Worm (Caenorhabditis elegans) whole organism, L4 larva: Measurements from ENCODE around the gene C49G7.7.

Experiments
- D1046.2 ChIP-seq: fragments of 200-800 bp; sonication (Bioruptor generic); IDR thresholded peaks from 2 replicates; pipeline ENCODE4 v1.3.6; 2022; ENCODE audit warnings: missing genetic modification characterization, missing compliant biosample characterization
- F10B5.3 ChIP-seq: sonication (generic microtip); optimal IDR thresholded peaks from 2 replicates; lab custom pipeline; 2016; ENCODE audit warnings: mild to moderate bottlenecking, missing genetic modification characterization, missing compliant biosample characterization
- F26F4.8 ChIP-seq: fragments of 200-800 bp; sonication (Bioruptor generic); conservative IDR thresholded peaks from 2 replicates; pipeline ENCODE4 v1.3.6; 2022; ENCODE audit warnings: missing genetic modification characterization, missing compliant biosample characterization
- F37D6.2 ChIP-seq: sonication (generic microtip); optimal IDR thresholded peaks from 2 replicates; lab custom pipeline; 2016; ENCODE audit warnings: mild to moderate bottlenecking, missing genetic modification characterization, missing compliant biosample characterization
- F44E2.7 ChIP-seq: fragments of 200-800 bp; sonication (Bioruptor generic); IDR thresholded peaks from 2 replicates; pipeline ENCODE4 v2.1.2; 2022; ENCODE audit warnings: missing genetic modification characterization, missing compliant biosample characterization
- T20F7.1 ChIP-seq: fragments of 200-800 bp; sonication (Bioruptor generic); optimal IDR thresholded peaks from 2 replicates; lab custom pipeline; 2018; ENCODE audit warnings: mild to moderate bottlenecking, missing genetic modification characterization, missing compliant biosample characterization
- Y5F2A.4 ChIP-seq: fragments of 200-800 bp; sonication (Bioruptor generic); optimal IDR thresholded peaks from 2 replicates; lab custom pipeline; 2018; ENCODE audit warnings: mild to moderate bottlenecking, missing genetic modification characterization, missing compliant biosample characterization
- aha-1 ChIP-seq: fragments of 150-350 bp; peaks from one replicate; lab custom pipeline; 2014; ENCODE audit warnings: missing biosample characterization, missing genetic modification characterization
- attf-4 ChIP-seq: sonication (generic microtip); optimal IDR thresholded peaks from 3 replicates; lab custom pipeline; 2017; ENCODE audit warnings: missing biosample characterization, missing genetic modification characterization
- ceh-32 ChIP-seq: sonication (generic microtip); optimal IDR thresholded peaks from 2 replicates; lab custom pipeline; 2016; ENCODE audit warnings: mild to moderate bottlenecking, missing genetic modification characterization, missing compliant biosample characterization; ENCODE audit not compliant: poor library complexity
- ceh-44 ChIP-seq: fragments of 200-800 bp; sonication (Bioruptor generic); IDR thresholded peaks from 2 replicates; pipeline ENCODE4 v1.3.6; 2022; ENCODE audit warnings: missing genetic modification reagents, missing genetic modification characterization, missing compliant biosample characterization
- daf-16 ChIP-seq, 3 experiments: sonication (generic microtip); optimal IDR thresholded peaks; 2 replicates each; lab custom pipeline; 2016 to 2017; ENCODE audit warnings: missing genetic modification characterization in 3 of 3, missing genetic modification reagents in 3 of 3, mild to moderate bottlenecking in 2 of 3, missing compliant biosample characterization in 2 of 3, missing biosample characterization in 1 of 3, moderate library complexity in 1 of 3
- daf-19 ChIP-seq: fragments of 200-800 bp; sonication (Bioruptor generic); conservative IDR thresholded peaks from 2 replicates; pipeline ENCODE4 v1.3.6; 2022; ENCODE audit warnings: missing genetic modification characterization, missing compliant biosample characterization
- dmd-9 ChIP-seq: fragments of 200-800 bp; sonication (Bioruptor generic); IDR thresholded peaks from 2 replicates; pipeline ENCODE4 v1.3.6; 2022; ENCODE audit warnings: missing genetic modification reagents, missing genetic modification characterization, missing compliant biosample characterization
- dve-1 ChIP-seq: sonication (generic microtip); optimal IDR thresholded peaks from 2 replicates; lab custom pipeline; 2017; ENCODE audit warnings: antibody characterized with exemption, mild to moderate bottlenecking, missing genetic modification characterization, missing compliant biosample characterization; ENCODE audit not compliant: insufficient read depth
- gei-8 ChIP-seq: fragments of 200-800 bp; sonication (Bioruptor generic); optimal IDR thresholded peaks from 2 replicates; lab custom pipeline; 2018; ENCODE audit warnings: mild to moderate bottlenecking, missing genetic modification characterization, missing compliant biosample characterization
- hlh-11 ChIP-seq: fragments of 200-800 bp; sonication (Bioruptor generic); optimal IDR thresholded peaks from 2 replicates; lab custom pipeline; 2018; ENCODE audit warnings: mild to moderate bottlenecking, missing genetic modification characterization, missing compliant biosample characterization
- hlh-30 ChIP-seq: sonication (generic microtip); optimal IDR thresholded peaks from 2 replicates; lab custom pipeline; 2017; ENCODE audit warnings: antibody characterized with exemption, mild to moderate bottlenecking, missing genetic modification characterization, missing compliant biosample characterization; ENCODE audit not compliant: insufficient read depth
- hmg-1.1 ChIP-seq: fragments of 200-800 bp; sonication (Bioruptor generic); IDR thresholded peaks from 2 replicates; pipeline ENCODE4 v1.3.6; 2022; ENCODE audit warnings: missing genetic modification reagents, missing genetic modification characterization, missing compliant biosample characterization
- lim-7 ChIP-seq: fragments of 200-800 bp; sonication (Bioruptor generic); IDR thresholded peaks from 2 replicates; pipeline ENCODE4 v1.3.6; 2022; ENCODE audit warnings: missing genetic modification characterization, missing compliant biosample characterization
- lin-13 ChIP-seq: fragments of 150-350 bp; optimal IDR thresholded peaks from 2 replicates; lab custom pipeline; 2014; ENCODE audit warnings: missing biosample characterization, missing genetic modification reagents, missing genetic modification characterization
- lin-15B ChIP-seq: fragments of 150-350 bp; sonication (generic microtip); optimal IDR thresholded peaks from 3 replicates; lab custom pipeline; 2014; ENCODE audit warnings: missing biosample characterization, missing genetic modification characterization
- lir-3 ChIP-seq: sonication (generic microtip); optimal IDR thresholded peaks from 2 replicates; lab custom pipeline; 2016; ENCODE audit warnings: mild to moderate bottlenecking, missing genetic modification characterization, missing compliant biosample characterization
- lsy-2 ChIP-seq, 2 experiments: fragments of 150-350 bp in 1 of 2; sonication (generic microtip) in 1 of 2; optimal IDR thresholded peaks; 2 replicates each; lab custom pipeline; 2014 to 2017; ENCODE audit warnings: missing biosample characterization in 2 of 2, missing genetic modification characterization in 2 of 2
- mes-2 ChIP-seq: sonication (generic microtip); optimal IDR thresholded peaks from 2 replicates; lab custom pipeline; 2016; ENCODE audit warnings: missing genotype, mild to moderate bottlenecking, missing genetic modification characterization, missing compliant biosample characterization; ENCODE audit not compliant: poor library complexity, severe bottlenecking
- mxl-2 ChIP-seq: fragments of 200-800 bp; sonication (Bioruptor generic); conservative IDR thresholded peaks from 2 replicates; pipeline ENCODE4 v1.3.6; 2022; ENCODE audit warnings: missing genetic modification reagents, missing genetic modification characterization, missing compliant biosample characterization
- mxl-3 ChIP-seq: fragments of 200-800 bp; sonication (Bioruptor generic); optimal IDR thresholded peaks from 2 replicates; lab custom pipeline; 2018; ENCODE audit warnings: mild to moderate bottlenecking, missing genetic modification characterization, missing compliant biosample characterization
- nhr-25 ChIP-seq: sonication (generic microtip); optimal IDR thresholded peaks from 2 replicates; lab custom pipeline; 2017; ENCODE audit warnings: missing genetic modification characterization, mild to moderate bottlenecking, missing compliant biosample characterization, antibody characterized with exemption, moderate library complexity, borderline replicate concordance; ENCODE audit not compliant: insufficient read depth
- nhr-28 ChIP-seq: fragments of 150-350 bp; optimal IDR thresholded peaks from 2 replicates; lab custom pipeline; 2014; ENCODE audit warnings: missing biosample characterization, missing genetic modification characterization
- nhr-41 ChIP-seq: fragments of 200-800 bp; sonication (Bioruptor generic); IDR thresholded peaks from 2 replicates; pipeline ENCODE4 v1.3.6; 2022; ENCODE audit warnings: missing genetic modification reagents, missing genetic modification characterization, missing compliant biosample characterization
- nhr-48 ChIP-seq: sonication (generic microtip); optimal IDR thresholded peaks from 2 replicates; lab custom pipeline; 2016; ENCODE audit warnings: mild to moderate bottlenecking, missing genetic modification characterization, missing compliant biosample characterization
- nhr-6 ChIP-seq: fragments of 150-350 bp; optimal IDR thresholded peaks from 2 replicates; lab custom pipeline; 2014; ENCODE audit warnings: missing biosample characterization, missing genetic modification characterization
- pha-4 ChIP-seq, 2 experiments: fragments of 150-350 bp in 1 of 2; fragments of 200-800 bp in 1 of 2; sonication (Bioruptor generic) in 1 of 2; IDR thresholded peaks in 1 of 2; optimal IDR thresholded peaks in 1 of 2; 2 replicates each; pipeline versions ENCODE4 v1.3.6 to Lab custom; 2014 to 2022; ENCODE audit warnings: missing genetic modification characterization in 2 of 2, missing genetic modification reagents in 2 of 2, missing biosample characterization in 1 of 2, missing compliant biosample characterization in 1 of 2
- pqm-1 ChIP-seq: sonication (generic microtip); optimal IDR thresholded peaks from 2 replicates; lab custom pipeline; 2017; ENCODE audit warnings: missing biosample characterization, missing genetic modification characterization
- saeg-2 ChIP-seq: fragments of 200-800 bp; sonication (Bioruptor generic); IDR thresholded peaks from 2 replicates; pipeline ENCODE4 v1.3.6; 2022; ENCODE audit warnings: missing genetic modification reagents, missing genetic modification characterization, missing compliant biosample characterization
- spr-1 ChIP-seq: sonication (generic microtip); optimal IDR thresholded peaks from 2 replicates; lab custom pipeline; 2016; ENCODE audit warnings: mild to moderate bottlenecking, missing genetic modification characterization, missing compliant biosample characterization
- tra-1 ChIP-seq: fragments of 200-800 bp; sonication (Bioruptor generic); IDR thresholded peaks from 2 replicates; pipeline ENCODE4 v1.3.6; 2022; ENCODE audit warnings: missing genetic modification reagents, missing genetic modification characterization, missing compliant biosample characterization
- unc-130 ChIP-seq: sonication (generic microtip); optimal IDR thresholded peaks from 2 replicates; lab custom pipeline; 2016; ENCODE audit warnings: missing genetic modification reagents, missing genetic modification characterization, missing compliant biosample characterization
- unc-62 ChIP-seq, 3 experiments: fragments of 150-350 bp in 1 of 3; sonication (generic microtip); optimal IDR thresholded peaks in 2 of 3; peaks in 1 of 3; 1 replicate in 1 of 3; 2 replicates in 2 of 3; lab custom pipeline; 2014 to 2017; ENCODE audit warnings: missing biosample characterization in 3 of 3, missing genetic modification characterization in 3 of 3, missing genetic modification reagents in 3 of 3, missing genotype in 1 of 3
- zfp-2 ChIP-seq: sonication (generic microtip); optimal IDR thresholded peaks from 2 replicates; lab custom pipeline; 2016; ENCODE audit warnings: mild to moderate bottlenecking, missing genetic modification characterization, missing compliant biosample characterization
- zip-11 ChIP-seq: fragments of 200-800 bp; sonication (Bioruptor generic); IDR thresholded peaks from 2 replicates; pipeline ENCODE4 v1.3.6; 2022; ENCODE audit warnings: missing genetic modification characterization, missing compliant biosample characterization
- zip-2 ChIP-seq: fragments of 150-350 bp; optimal IDR thresholded peaks from 2 replicates; lab custom pipeline; 2014; ENCODE audit warnings: missing biosample characterization, missing genetic modification characterization
- ztf-7 ChIP-seq: fragments of 150-350 bp; optimal IDR thresholded peaks from 2 replicates; lab custom pipeline; 2014; ENCODE audit warnings: missing biosample characterization, missing genetic modification characterization

Gene C49G7.7

DNA sequence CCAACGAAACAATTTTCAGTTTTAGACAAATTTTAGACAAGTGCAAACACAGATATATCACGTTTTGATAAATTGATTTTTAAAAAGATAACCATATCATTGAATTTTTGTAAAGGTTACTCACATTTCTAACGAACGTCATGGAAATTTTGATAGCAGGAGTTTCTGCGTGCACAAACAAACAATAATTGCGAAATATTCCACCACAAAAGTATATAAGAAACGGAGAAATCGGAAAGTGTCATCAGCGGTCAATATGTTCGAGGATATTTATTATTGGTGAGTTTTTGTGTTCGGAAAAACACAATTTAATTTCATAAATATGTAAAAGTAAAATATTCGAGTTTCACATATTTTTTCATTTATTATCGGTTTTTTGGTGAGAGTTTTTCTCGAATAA is at the start of gene C49G7.7:
Gene C49G7.7, plus strand, starts transcription at position 174 of the 400 bp plus-strand sequence.
- peak; percentile 58 for TF ChIP-seq zip-2 (tag; lab: Kevin White, UChicago)
- TF ChIP-seq daf-16 (GFP tag; optimal IDR thresholded peaks at IDR 0.05; lab: Kevin White, UChicago): no peak
- TF ChIP-seq daf-16 (tag; optimal IDR thresholded peaks at IDR 0.05; lab: Kevin White, UChicago): peak; percentile 27
- TF ChIP-seq aha-1: peak; percentile 32
- peak; percentile 29 for TF ChIP-seq pqm-1 (tag; lab: Kevin White, UChicago)
- no peak for TF ChIP-seq Y5F2A.4 (GFP tag; lab: Kevin White, UChicago)

DNA sequence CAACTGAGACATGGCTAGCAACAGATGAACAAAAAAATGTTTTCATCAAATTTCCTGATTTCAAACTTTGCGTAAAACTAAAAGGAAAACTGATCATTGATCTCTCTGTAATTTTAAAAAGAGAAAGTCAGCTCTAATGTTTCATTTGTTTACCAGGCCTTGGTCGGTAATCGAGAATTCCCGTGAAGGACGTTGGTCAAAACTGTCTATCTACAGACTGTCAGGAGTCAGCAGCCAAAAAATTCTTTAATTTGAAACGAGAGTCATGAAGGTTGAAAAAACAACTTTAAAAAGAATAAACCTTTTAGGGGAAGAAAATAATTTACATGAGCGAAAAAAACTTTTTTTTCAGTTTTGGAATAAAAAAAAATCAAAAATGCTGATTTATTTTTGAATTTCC is 49.2 kb upstream of the C49G7.7 start:
- peak; percentile 13 for TF ChIP-seq nhr-25 (tag; lab: Kevin White, UChicago)
- TF ChIP-seq lin-13: no peak
- TF ChIP-seq aha-1: peak; percentile 60
- TF ChIP-seq mxl-2: no peak
- no peak for TF ChIP-seq nhr-41
- no peak for TF ChIP-seq unc-130 (GFP tag; lab: Kevin White, UChicago)
- TF ChIP-seq spr-1: no peak
- TF ChIP-seq mes-2 (tag; lab: Kevin White, UChicago): no peak

DNA sequence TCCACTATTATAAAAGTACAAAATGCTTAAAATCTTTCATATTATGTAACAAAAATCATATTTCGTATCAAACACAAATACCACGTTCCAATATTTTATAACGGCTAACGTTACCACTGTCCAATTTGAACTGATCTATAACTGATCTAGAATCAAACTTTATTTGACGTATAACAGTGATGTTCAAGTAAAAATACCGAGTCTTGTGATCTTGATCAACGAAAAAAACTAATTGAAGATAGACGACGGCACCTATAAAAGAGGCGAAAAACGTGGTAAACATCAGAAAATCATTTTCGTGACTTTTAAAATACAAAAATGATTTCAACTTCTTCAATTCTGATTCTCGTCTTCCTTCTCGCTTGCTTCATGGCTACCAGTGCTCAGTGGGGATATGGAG is 46.7 kb upstream of the C49G7.7 start, which contains the start of gene nlp-28:
Gene nlp-28, plus strand, starts transcription at position 285 of the 400 bp plus-strand sequence.
- TF ChIP-seq ceh-44 (GFP tag; lab: Robert Waterston, UW) (no peak), nhr-41 (no peak), daf-19 (GFP tag; lab: Robert Waterston, UW) (no peak), ztf-7 (tag; lab: Kevin White, UChicago) (no peak), zfp-2 (tag; lab: Kevin White, UChicago) (no peak), mxl-3 (GFP tag; lab: Kevin White, UChicago) (no peak), tra-1 (GFP tag; lab: Robert Waterston, UW) (no peak), lim-7 (GFP tag; lab: Robert Waterston, UW) (no peak), F44E2.7 (GFP tag; lab: Robert Waterston, UW) (no peak), ceh-32 (tag; lab: Kevin White, UChicago) (no peak), lir-3 (tag; lab: Kevin White, UChicago) (no peak), nhr-6 (tag; lab: Kevin White, UChicago) (no peak), dve-1 (no peak), gei-8 (GFP tag; lab: Kevin White, UChicago) (no peak), D1046.2 (no peak)

DNA sequence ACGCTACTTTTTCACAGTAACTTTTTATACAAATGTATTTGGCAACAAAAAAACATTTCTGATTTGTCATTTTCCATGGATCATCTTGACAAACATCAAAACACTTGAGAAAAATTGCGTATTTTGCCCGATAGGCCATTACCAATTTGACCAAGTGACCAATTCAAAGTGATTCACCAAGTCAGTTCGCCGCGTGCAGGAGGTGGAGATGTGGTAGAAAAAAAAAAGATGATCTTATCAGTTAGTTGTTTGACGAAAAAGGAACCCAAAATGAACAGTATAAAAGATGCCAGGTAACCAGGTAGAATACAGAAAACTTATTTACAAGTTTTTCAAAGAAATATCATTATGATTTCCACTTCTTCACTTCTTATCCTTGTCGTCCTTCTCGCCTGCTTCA is 45.2 kb upstream of the C49G7.7 start, which contains the start of gene nlp-27:
Gene nlp-27, plus strand, starts transcription at position 309 of the 400 bp plus-strand sequence.
- no peak for TF ChIP-seq zip-11 (GFP tag; lab: Robert Waterston, UW)
- no peak for TF ChIP-seq F37D6.2 (tag; lab: Kevin White, UChicago)
- TF ChIP-seq nhr-41: no peak
- no peak for TF ChIP-seq nhr-48 (tag; lab: Kevin White, UChicago)
- TF ChIP-seq hlh-30 (tag; lab: Kevin White, UChicago): peak; percentile 32
- no peak for TF ChIP-seq lsy-2 (tag; optimal IDR thresholded peaks at IDR 0.05; lab: Kevin White, UChicago)
- TF ChIP-seq nhr-28 (tag; lab: Kevin White, UChicago): peak; percentile 9
- no peak for TF ChIP-seq pha-4 (GFP tag; IDR thresholded peaks at IDR 0.05; lab: Robert Waterston, UW)
- TF ChIP-seq pha-4 (tag; optimal IDR thresholded peaks at IDR 0.05; lab: Kevin White, UChicago): no peak
- TF ChIP-seq unc-62 (GFP tag; optimal IDR thresholded peaks at IDR 0.05 in 1 of 2; lab: Kevin White, UChicago): peak in 1 of 2 experiments; percentile 63
- no peak for TF ChIP-seq unc-62 (tag; optimal IDR thresholded peaks at IDR 0.05; lab: Kevin White, UChicago)
- TF ChIP-seq ceh-32 (tag; lab: Kevin White, UChicago): no peak
- no peak for TF ChIP-seq F26F4.8
- no peak for TF ChIP-seq lin-15B (tag; lab: Kevin White, UChicago)
- no peak for TF ChIP-seq daf-16 (GFP tag; optimal IDR thresholded peaks at IDR 0.05; lab: Kevin White, UChicago)
- no peak for TF ChIP-seq daf-16 (tag; optimal IDR thresholded peaks at IDR 0.05; lab: Kevin White, UChicago)
- no peak for TF ChIP-seq F10B5.3 (tag; lab: Kevin White, UChicago)
- TF ChIP-seq T20F7.1 (GFP tag; lab: Kevin White, UChicago): no peak
- TF ChIP-seq mes-2 (tag; lab: Kevin White, UChicago): no peak
- no peak for TF ChIP-seq dmd-9 (GFP tag; lab: Robert Waterston, UW)
- TF ChIP-seq nhr-6 (tag; lab: Kevin White, UChicago): no peak
- TF ChIP-seq hmg-1.1 (GFP tag; lab: Robert Waterston, UW): no peak
- no peak for TF ChIP-seq hlh-11 (tag; lab: Kevin White, UChicago)
- no peak for TF ChIP-seq saeg-2 (GFP tag; lab: Robert Waterston, UW)
- TF ChIP-seq attf-4: no peak
- no peak for TF ChIP-seq nhr-25 (tag; lab: Kevin White, UChicago)
